Fruit fly (Drosophila melanogaster) whole organism, prepupa: Measurements from ENCODE around the gene CG10405.

Experiments used
- CG11762 ChIP-seq: fragments of 200-800 bp; sonication (Bioruptor generic); optimal IDR thresholded peaks from 3 replicates; lab custom pipeline; 2016; ENCODE audit warnings: missing biosample characterization, missing genetic modification characterization; ENCODE audit not compliant: insufficient read depth
- CG7368 ChIP-seq: fragments of 200-800 bp; sonication (Bioruptor generic); optimal IDR thresholded peaks from 3 replicates; lab custom pipeline; 2016; ENCODE audit warnings: missing biosample characterization, missing genetic modification characterization
- CG8319 ChIP-seq: fragments of 200-800 bp; sonication (Bioruptor generic); optimal IDR thresholded peaks from 3 replicates; lab custom pipeline; 2016; ENCODE audit warnings: missing biosample characterization, missing genetic modification characterization
- Sox102F ChIP-seq: fragments of 200-800 bp; sonication (Bioruptor generic); optimal IDR thresholded peaks from 2 replicates; lab custom pipeline; 2016; ENCODE audit warnings: missing biosample characterization, mild to moderate bottlenecking, missing genetic modification characterization
- ss ChIP-seq, 2 experiments: fragments of 200-800 bp; sonication (Bioruptor generic); optimal IDR thresholded peaks; 2 replicates in 1 of 2; 3 replicates in 1 of 2; lab custom pipeline; 2017 to 2018; ENCODE audit warnings: mild to moderate bottlenecking in 2 of 2, missing biosample characterization in 2 of 2, missing genetic modification characterization in 2 of 2, moderate library complexity in 1 of 2

dm6 chr3R:16482276-16482675 lies 28.0 kb downstream of the CG10405 start, which contains the start of gene Sdhaf3:
- TF ChIP-seq CG8319 (GFP tag; lab: Kevin White, UChicago) (no peak), ss (GFP tag; optimal IDR thresholded peaks at IDR 0.05; lab: Kevin White, UChicago) (no peak), CG7368 (GFP tag; lab: Kevin White, UChicago) (no peak), Sox102F (GFP tag; lab: Kevin White, UChicago) (no peak), CG11762 (GFP tag; lab: Kevin White, UChicago) (no peak)
